Fruit fly (Drosophila melanogaster): ENCODE measurements around the gene RhoGAP19D.

DNA sequence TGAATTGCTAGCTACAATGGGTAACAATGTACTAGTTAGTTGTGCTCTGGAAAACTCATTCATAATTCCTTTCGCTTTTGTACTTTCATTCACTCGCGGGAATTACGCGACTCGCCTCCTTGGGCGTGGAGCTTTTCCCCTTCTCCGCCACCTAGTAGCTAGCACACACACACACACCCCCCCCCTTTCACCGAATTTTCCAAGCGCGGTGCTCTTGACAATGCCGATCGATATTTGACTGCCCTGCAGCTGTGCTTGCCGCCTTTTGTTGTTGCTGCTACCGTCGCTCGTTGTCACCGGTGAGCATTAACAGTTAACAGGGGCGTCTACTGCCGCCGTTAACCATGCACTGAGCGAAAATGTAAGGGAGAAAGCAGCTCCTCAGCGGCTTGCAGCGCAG, 8.2 kb downstream of the RhoGAP19D start:
- TF ChIP-seq HLH106 (tag; optimal IDR thresholded peaks at IDR 0.05) (no peak), N (GFP tag; optimal IDR thresholded peaks at IDR 0.05) (no peak), Abd-B (GFP tag; optimal IDR thresholded peaks at IDR 0.05) (no peak), brk (GFP tag; optimal IDR thresholded peaks at IDR 0.05) (no peak)

Measured in whole organism, wandering third instar larva.